Worm (Caenorhabditis elegans) whole organism, L4 larva: ENCODE measurements around the gene Y57A10A.27.

Source experiments
- fos-1 ChIP-seq: fragments of 150-350 bp; optimal IDR thresholded peaks from 2 replicates; lab custom pipeline; 2014; ENCODE audit warnings: missing biosample characterization, missing genetic modification characterization
- lin-15B ChIP-seq: fragments of 150-350 bp; sonication (generic microtip); optimal IDR thresholded peaks from 3 replicates; lab custom pipeline; 2014; ENCODE audit warnings: missing biosample characterization, missing genetic modification characterization

ce11 chrII:12280360-12280759, 5.5 kb upstream of the Y57A10A.27 start, which contains the start of gene ife-5:
- TF ChIP-seq fos-1 (tag; lab: Kevin White, UChicago): no peak
- TF ChIP-seq lin-15B: no peak
